Worm (Caenorhabditis elegans): ENCODE data around the gene clec-190.

DNA sequence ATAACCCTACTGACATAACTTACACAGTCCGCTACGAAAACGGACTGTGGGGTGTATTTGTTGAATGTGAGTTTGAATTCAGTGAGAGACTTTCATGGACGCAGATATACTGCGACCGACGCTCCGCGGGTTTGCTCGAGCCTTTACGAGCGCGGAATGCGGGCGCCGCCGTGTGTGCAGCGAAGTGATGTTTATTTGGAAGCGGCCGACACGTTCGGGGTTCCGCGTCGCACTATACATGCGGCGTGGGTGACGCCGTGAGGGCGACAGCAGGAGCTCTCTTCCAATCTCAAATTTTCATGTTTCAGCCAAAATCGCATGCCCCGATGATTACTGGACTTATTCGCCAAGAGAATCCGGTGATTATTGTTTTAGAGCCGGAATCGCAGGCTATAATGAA lies 6.7 kb downstream of the clec-190 start:
- no peak for TF ChIP-seq snpc-4 (tag; optimal IDR thresholded peaks at IDR 0.05)
- no peak for TF ChIP-seq mdl-1 (tag; optimal IDR thresholded peaks at IDR 0.05)
- TF ChIP-seq ztf-4 (tag; optimal IDR thresholded peaks at IDR 0.05) = no peak
- no peak for TF ChIP-seq unc-62 (GFP tag; optimal IDR thresholded peaks at IDR 0.05)
- no peak for TF ChIP-seq elt-2 (tag; optimal IDR thresholded peaks at IDR 0.05)
- no peak for TF ChIP-seq F16B12.6 (tag; optimal IDR thresholded peaks at IDR 0.05)
- TF ChIP-seq aly-2 (tag; optimal IDR thresholded peaks at IDR 0.05) = no peak
- TF ChIP-seq nhr-77 (tag; optimal IDR thresholded peaks at IDR 0.05) = no peak
- no peak for TF ChIP-seq jun-1 (tag; optimal IDR thresholded peaks at IDR 0.05)
- no peak for TF ChIP-seq nhr-90 (tag; optimal IDR thresholded peaks at IDR 0.05; ENCODE audit: poor library complexity)
- no peak for TF ChIP-seq ama-1 (optimal IDR thresholded peaks at IDR 0.05)
- TF ChIP-seq fos-1 (tag; optimal IDR thresholded peaks at IDR 0.05) = no peak
